Worm (Caenorhabditis elegans) whole organism, late embryonic: ENCODE measurements around the gene F59A6.2.

Source experiments
- F13H6.1 ChIP-seq: sonication (generic microtip); optimal IDR thresholded peaks from 2 replicates; lab custom pipeline; 2016; ENCODE audit warnings: missing genetic modification characterization, missing compliant biosample characterization
- K02D7.2 ChIP-seq: sonication (generic microtip); optimal IDR thresholded peaks from 2 replicates; lab custom pipeline; 2017; ENCODE audit warnings: mild to moderate bottlenecking, missing genetic modification characterization, missing compliant biosample characterization
- K09A11.1 ChIP-seq: sonication (generic microtip); optimal IDR thresholded peaks from 2 replicates; lab custom pipeline; 2017; ENCODE audit warnings: antibody characterized with exemption, mild to moderate bottlenecking, missing genetic modification characterization, missing compliant biosample characterization; ENCODE audit not compliant: insufficient read depth
- T23F11.4 ChIP-seq: fragments of 200-800 bp; sonication (Bioruptor generic); optimal IDR thresholded peaks from 2 replicates; lab custom pipeline; 2018; ENCODE audit warnings: mild to moderate bottlenecking, missing genetic modification characterization, missing compliant biosample characterization
- Y22D7AL.16 ChIP-seq: sonication (generic microtip); optimal IDR thresholded peaks from 2 replicates; lab custom pipeline; 2016; ENCODE audit warnings: missing genetic modification characterization, missing compliant biosample characterization
- ama-1 ChIP-seq: fragments of 150-350 bp; optimal IDR thresholded peaks from 2 replicates; lab custom pipeline; 2014
- ceh-18 ChIP-seq: sonication (generic microtip); optimal IDR thresholded peaks from 2 replicates; lab custom pipeline; 2016; ENCODE audit warnings: missing genetic modification characterization, missing compliant biosample characterization
- ceh-19 ChIP-seq: fragments of 200-800 bp; sonication (Bioruptor generic); optimal IDR thresholded peaks from 2 replicates; lab custom pipeline; 2018; ENCODE audit warnings: mild to moderate bottlenecking, missing genetic modification characterization, missing compliant biosample characterization
- ceh-31 ChIP-seq: sonication (generic microtip); optimal IDR thresholded peaks from 2 replicates; lab custom pipeline; 2016; ENCODE audit warnings: missing genetic modification characterization, missing compliant biosample characterization
- ceh-45 ChIP-seq: fragments of 200-800 bp; sonication (Bioruptor generic); IDR thresholded peaks from 2 replicates; pipeline ENCODE4 v1.3.6; 2022; ENCODE audit warnings: missing genetic modification reagents, missing genetic modification characterization, missing compliant biosample characterization
- ceh-48 ChIP-seq: sonication (generic microtip); optimal IDR thresholded peaks from 2 replicates; lab custom pipeline; 2016; ENCODE audit warnings: missing genetic modification characterization, inconsistent platforms, missing compliant biosample characterization
- ceh-9 ChIP-seq: sonication (generic microtip); optimal IDR thresholded peaks from 2 replicates; lab custom pipeline; 2016; ENCODE audit warnings: mild to moderate bottlenecking, missing genetic modification characterization, inconsistent platforms, missing compliant biosample characterization
- che-1 ChIP-seq: sonication (generic microtip); optimal IDR thresholded peaks from 2 replicates; lab custom pipeline; 2016; ENCODE audit warnings: mild to moderate bottlenecking, missing genetic modification characterization, missing compliant biosample characterization
- elt-2 ChIP-seq: sonication (generic microtip); optimal IDR thresholded peaks from 2 replicates; lab custom pipeline; 2016; ENCODE audit warnings: missing genetic modification reagents, missing genetic modification characterization, missing compliant biosample characterization
- elt-4 ChIP-seq: sonication (generic microtip); optimal IDR thresholded peaks from 2 replicates; lab custom pipeline; 2016; ENCODE audit warnings: missing genetic modification characterization, missing compliant biosample characterization
- eyg-1 ChIP-seq: sonication (generic microtip); optimal IDR thresholded peaks from 2 replicates; lab custom pipeline; 2016; ENCODE audit warnings: missing genotype, missing genetic modification characterization, missing compliant biosample characterization
- fax-1 ChIP-seq: sonication (generic microtip); optimal IDR thresholded peaks from 2 replicates; lab custom pipeline; 2016; ENCODE audit warnings: missing genotype, missing genetic modification characterization, missing compliant biosample characterization
- fkh-10 ChIP-seq: fragments of 150-350 bp; optimal IDR thresholded peaks from 2 replicates; lab custom pipeline; 2014; ENCODE audit warnings: missing biosample characterization, missing genetic modification reagents, missing genetic modification characterization
- fkh-6 ChIP-seq: sonication (generic microtip); optimal IDR thresholded peaks from 2 replicates; lab custom pipeline; 2016; ENCODE audit warnings: missing genetic modification characterization, missing compliant biosample characterization
- gmeb-2 ChIP-seq: sonication (generic microtip); optimal IDR thresholded peaks from 2 replicates; lab custom pipeline; 2016; ENCODE audit warnings: missing genetic modification characterization, inconsistent platforms, missing compliant biosample characterization
- hlh-15 ChIP-seq: sonication (generic microtip); optimal IDR thresholded peaks from 2 replicates; lab custom pipeline; 2016; ENCODE audit warnings: missing genetic modification characterization, missing compliant biosample characterization
- hlh-30 ChIP-seq: sonication (generic microtip); optimal IDR thresholded peaks from 2 replicates; lab custom pipeline; 2017; ENCODE audit warnings: antibody characterized with exemption, missing genetic modification characterization, missing compliant biosample characterization; ENCODE audit not compliant: insufficient read depth
- mec-3 ChIP-seq: sonication (generic microtip); optimal IDR thresholded peaks from 2 replicates; lab custom pipeline; 2016; ENCODE audit warnings: borderline replicate concordance, missing genetic modification characterization, missing compliant biosample characterization
- nfya-1 ChIP-seq: sonication (generic microtip); optimal IDR thresholded peaks from 2 replicates; lab custom pipeline; 2017; ENCODE audit warnings: missing genetic modification characterization, mild to moderate bottlenecking, missing compliant biosample characterization, antibody characterized with exemption, moderate library complexity
- npax-4 ChIP-seq: sonication (generic microtip); optimal IDR thresholded peaks from 2 replicates; lab custom pipeline; 2016; ENCODE audit warnings: missing genetic modification characterization, missing compliant biosample characterization
- odd-2 ChIP-seq: sonication (generic microtip); optimal IDR thresholded peaks from 2 replicates; lab custom pipeline; 2017; ENCODE audit warnings: antibody characterized with exemption, mild to moderate bottlenecking, missing genetic modification characterization, missing compliant biosample characterization
- pat-9 ChIP-seq: fragments of 200-800 bp; sonication (Bioruptor generic); optimal IDR thresholded peaks from 2 replicates; lab custom pipeline; 2018; ENCODE audit warnings: mild to moderate bottlenecking, missing genetic modification characterization, moderate library complexity, missing compliant biosample characterization
- pha-2 ChIP-seq: sonication (generic microtip); optimal IDR thresholded peaks from 2 replicates; lab custom pipeline; 2017; ENCODE audit warnings: mild to moderate bottlenecking, missing genetic modification characterization, missing compliant biosample characterization
- pros-1 ChIP-seq: fragments of 150-350 bp; optimal IDR thresholded peaks from 2 replicates; lab custom pipeline; 2014; ENCODE audit warnings: missing biosample characterization, missing genetic modification reagents, missing genetic modification characterization
- ref-2 ChIP-seq: sonication (generic microtip); optimal IDR thresholded peaks from 2 replicates; lab custom pipeline; 2016; ENCODE audit warnings: missing genetic modification characterization, missing compliant biosample characterization
- sox-2 ChIP-seq: fragments of 200-800 bp; sonication (Bioruptor generic); IDR thresholded peaks from 2 replicates; pipeline ENCODE4 v1.3.6; 2022; ENCODE audit warnings: missing genetic modification reagents, missing genetic modification characterization, missing compliant biosample characterization
- tbx-7 ChIP-seq: sonication (generic microtip); optimal IDR thresholded peaks from 2 replicates; lab custom pipeline; 2016; ENCODE audit warnings: missing genotype, missing genetic modification characterization, missing compliant biosample characterization
- ttx-3 ChIP-seq: sonication (generic microtip); optimal IDR thresholded peaks from 2 replicates; lab custom pipeline; 2016; ENCODE audit warnings: missing genetic modification reagents, missing genetic modification characterization, missing compliant biosample characterization
- unc-42 ChIP-seq: sonication (generic microtip); optimal IDR thresholded peaks from 2 replicates; lab custom pipeline; 2016; ENCODE audit warnings: missing genotype, missing genetic modification characterization, missing compliant biosample characterization
- unc-86 ChIP-seq: sonication (generic microtip); optimal IDR thresholded peaks from 2 replicates; lab custom pipeline; 2016; ENCODE audit warnings: missing genetic modification characterization, missing compliant biosample characterization
- zip-5 ChIP-seq: sonication (generic microtip); optimal IDR thresholded peaks from 2 replicates; lab custom pipeline; 2016; ENCODE audit warnings: missing genetic modification characterization, missing compliant biosample characterization
- ztf-16 ChIP-seq: sonication (generic microtip); optimal IDR thresholded peaks from 2 replicates; lab custom pipeline; 2017; ENCODE audit warnings: missing genetic modification characterization, missing compliant biosample characterization

F59A6.2 gene

ce11 chrII:5016977-5017585 lies 2.6 kb downstream of the F59A6.2 start (continued):
- TF ChIP-seq ceh-19 (GFP tag; lab: Kevin White, UChicago) (no peak), ceh-48 (tag; lab: Kevin White, UChicago) (peak; percentile 55), pat-9 (no peak), ama-1 (lab: Kevin White, UChicago) (no peak), che-1 (no peak), hlh-15 (tag; lab: Kevin White, UChicago) (no peak), K02D7.2 (tag; lab: Kevin White, UChicago) (no peak), gmeb-2 (no peak), fkh-6 (no peak), fkh-10 (GFP tag; lab: Kevin White, UChicago) (no peak), ztf-16 (tag; lab: Kevin White, UChicago) (no peak), mec-3 (no peak), elt-2 (no peak), nfya-1 (tag; lab: Kevin White, UChicago) (peak; percentile 69), ceh-45 (GFP tag; lab: Robert Waterston, UW) (no peak), eyg-1 (no peak)

DNA sequence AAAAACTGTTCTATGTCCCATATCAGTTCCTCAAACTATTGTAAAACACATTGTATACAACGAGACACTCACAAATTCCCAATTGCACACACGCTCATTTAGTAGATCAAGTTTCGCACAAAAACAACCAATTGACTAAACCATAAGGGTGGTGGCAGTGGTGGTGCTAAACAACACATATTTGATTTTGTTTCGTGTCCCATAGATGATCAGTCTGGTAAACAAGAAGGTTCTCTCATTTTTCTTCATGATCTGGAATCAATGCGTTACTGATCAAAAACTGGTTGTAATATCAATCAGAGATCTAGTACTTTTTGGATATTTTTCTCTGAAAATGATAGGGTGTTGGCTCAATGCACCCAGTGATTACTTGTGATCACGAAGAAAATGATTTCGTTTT lies 4.1 kb downstream of the F59A6.2 start:
- no peak for TF ChIP-seq Y22D7AL.16 (tag; lab: Kevin White, UChicago)
- no peak for TF ChIP-seq unc-42 (tag; lab: Kevin White, UChicago)
- TF ChIP-seq ceh-9 (tag; lab: Kevin White, UChicago) = no peak

DNA sequence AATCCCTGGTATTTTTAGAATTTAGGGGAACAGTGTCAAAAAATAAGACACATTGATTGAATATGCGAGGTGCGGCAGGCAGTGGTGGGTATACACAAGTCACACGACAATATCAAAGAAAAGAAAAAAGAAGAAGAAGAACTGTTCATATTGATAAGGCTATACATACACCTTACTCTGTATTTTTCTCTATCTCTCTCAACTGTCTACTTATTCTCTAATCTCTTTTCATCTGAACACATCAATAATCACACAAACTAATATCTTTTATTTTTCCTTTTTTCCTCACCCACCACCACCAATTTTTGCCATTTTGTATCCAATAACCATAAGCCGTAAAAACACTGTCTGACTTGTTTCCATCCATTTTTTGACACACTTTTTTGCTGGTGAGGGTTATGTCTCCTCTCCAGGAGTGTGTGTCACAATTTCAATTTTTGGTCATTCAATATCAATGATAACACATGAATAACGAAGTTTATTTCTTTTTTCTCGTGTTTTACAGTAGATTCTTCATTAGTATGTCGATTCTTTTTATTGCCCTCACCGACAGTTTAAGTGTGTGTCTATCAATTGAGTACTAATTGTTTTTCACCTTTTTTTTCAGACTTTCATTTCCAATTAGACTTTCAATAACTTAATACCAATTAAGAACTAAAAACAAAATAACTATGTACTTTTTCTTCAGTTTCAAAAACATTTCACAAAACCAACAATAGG lies 5.0 kb downstream of the F59A6.2 start:
- TF ChIP-seq ama-1 (lab: Kevin White, UChicago) (no peak), hlh-30 (tag; lab: Kevin White, UChicago) (no peak), sox-2 (no peak), ceh-9 (tag; lab: Kevin White, UChicago) (no peak), pros-1 (tag; lab: Kevin White, UChicago) (no peak), zip-5 (no peak), odd-2 (tag; lab: Kevin White, UChicago) (no peak), elt-2 (peak; percentile 93)

ce11 chrII:5020513-5021081 lies 6.1 kb downstream of the F59A6.2 start:
- no peak for TF ChIP-seq fax-1
- peak; percentile 74 for TF ChIP-seq elt-2
- no peak for TF ChIP-seq elt-4
- TF ChIP-seq ztf-16 (tag; lab: Kevin White, UChicago) = no peak
- TF ChIP-seq ttx-3 (tag; lab: Kevin White, UChicago) = no peak
- TF ChIP-seq ref-2 (tag; lab: Kevin White, UChicago) = no peak
- no peak for TF ChIP-seq npax-4 (tag; lab: Kevin White, UChicago)
- TF ChIP-seq K09A11.1 = no peak
- TF ChIP-seq ceh-31 (tag; lab: Kevin White, UChicago) = no peak

DNA sequence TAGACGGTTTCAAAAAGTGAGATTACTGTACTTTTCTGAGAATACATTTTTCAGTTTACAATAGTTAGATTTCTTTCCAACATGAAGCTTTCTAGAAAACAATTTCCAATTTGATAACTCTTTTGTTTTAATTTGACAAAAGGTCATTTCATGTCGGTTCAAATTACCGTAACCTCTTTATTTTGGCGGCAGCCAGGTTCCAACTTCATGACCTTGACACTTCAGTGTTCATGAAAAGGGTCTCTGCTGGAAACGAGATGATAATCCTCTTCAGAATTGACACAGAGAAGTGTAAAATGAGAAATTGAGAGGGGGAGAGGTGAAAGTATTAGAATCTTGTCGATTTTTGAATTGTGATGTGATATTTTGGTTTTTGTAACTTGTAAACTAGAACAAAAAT lies 7.0 kb downstream of the F59A6.2 start:
- TF ChIP-seq tbx-7 (tag; lab: Kevin White, UChicago) (no peak), eyg-1 (no peak), pha-2 (tag; lab: Kevin White, UChicago) (no peak), sox-2 (no peak), unc-86 (tag; lab: Kevin White, UChicago) (no peak), ceh-48 (tag; lab: Kevin White, UChicago) (no peak), ref-2 (tag; lab: Kevin White, UChicago) (no peak), fkh-6 (no peak), mec-3 (no peak), F13H6.1 (tag; lab: Kevin White, UChicago) (no peak), T23F11.4 (no peak), ceh-31 (tag; lab: Kevin White, UChicago) (no peak), ttx-3 (tag; lab: Kevin White, UChicago) (no peak), ceh-18 (tag; lab: Kevin White, UChicago) (no peak)
